Worm (Caenorhabditis elegans) whole organism, L4 larva: ENCODE data around the gene D1022.5.

ENCODE experiments used
- F10B5.3 ChIP-seq: sonication (generic microtip); optimal IDR thresholded peaks from 2 replicates; lab custom pipeline; 2016; ENCODE audit warnings: mild to moderate bottlenecking, missing genetic modification characterization, missing compliant biosample characterization
- F26F4.8 ChIP-seq: fragments of 200-800 bp; sonication (Bioruptor generic); conservative IDR thresholded peaks from 2 replicates; pipeline ENCODE4 v1.3.6; 2022; ENCODE audit warnings: missing genetic modification characterization, missing compliant biosample characterization
- ZK546.5 ChIP-seq, 2 experiments: sonication (generic microtip); optimal IDR thresholded peaks; 2 replicates each; lab custom pipeline; 2017; ENCODE audit warnings: missing biosample characterization in 2 of 2, missing genetic modification characterization in 2 of 2
- aha-1 ChIP-seq: fragments of 150-350 bp; peaks from one replicate; lab custom pipeline; 2014; ENCODE audit warnings: missing biosample characterization, missing genetic modification characterization
- ama-1 ChIP-seq: fragments of 150-350 bp; optimal IDR thresholded peaks from 2 replicates; lab custom pipeline; 2014; ENCODE audit warnings: inconsistent platforms, mixed read lengths
- attf-4 ChIP-seq: sonication (generic microtip); optimal IDR thresholded peaks from 3 replicates; lab custom pipeline; 2017; ENCODE audit warnings: missing biosample characterization, missing genetic modification characterization
- daf-12 ChIP-seq: fragments of 150-350 bp; optimal IDR thresholded peaks from 2 replicates; lab custom pipeline; 2014; ENCODE audit warnings: missing biosample characterization, missing genetic modification reagents, missing genetic modification characterization
- dmd-6 ChIP-seq: fragments of 200-800 bp; sonication (Bioruptor generic); IDR thresholded peaks from 2 replicates; pipeline ENCODE4 v1.3.6; 2022; ENCODE audit warnings: missing genetic modification reagents, missing genetic modification characterization, missing compliant biosample characterization
- duxl-1 ChIP-seq: sonication (generic microtip); optimal IDR thresholded peaks from 2 replicates; lab custom pipeline; 2016; ENCODE audit warnings: mild to moderate bottlenecking, missing genetic modification characterization, moderate library complexity, missing compliant biosample characterization; ENCODE audit not compliant: poor library complexity
- fkh-10 ChIP-seq: fragments of 150-350 bp; optimal IDR thresholded peaks from 2 replicates; lab custom pipeline; 2014; ENCODE audit warnings: missing biosample characterization, missing genetic modification reagents, missing genetic modification characterization
- gei-8 ChIP-seq: fragments of 200-800 bp; sonication (Bioruptor generic); optimal IDR thresholded peaks from 2 replicates; lab custom pipeline; 2018; ENCODE audit warnings: mild to moderate bottlenecking, missing genetic modification characterization, missing compliant biosample characterization
- hlh-11 ChIP-seq: fragments of 200-800 bp; sonication (Bioruptor generic); optimal IDR thresholded peaks from 2 replicates; lab custom pipeline; 2018; ENCODE audit warnings: mild to moderate bottlenecking, missing genetic modification characterization, missing compliant biosample characterization
- hlh-30 ChIP-seq: sonication (generic microtip); optimal IDR thresholded peaks from 2 replicates; lab custom pipeline; 2017; ENCODE audit warnings: antibody characterized with exemption, mild to moderate bottlenecking, missing genetic modification characterization, missing compliant biosample characterization; ENCODE audit not compliant: insufficient read depth
- lim-7 ChIP-seq: fragments of 200-800 bp; sonication (Bioruptor generic); IDR thresholded peaks from 2 replicates; pipeline ENCODE4 v1.3.6; 2022; ENCODE audit warnings: missing genetic modification characterization, missing compliant biosample characterization
- lin-1 ChIP-seq: fragments of 200-800 bp; sonication (Bioruptor generic); IDR thresholded peaks from 2 replicates; pipeline ENCODE4 v1.3.6; 2022; ENCODE audit warnings: missing genetic modification reagents, missing genetic modification characterization, missing compliant biosample characterization
- lin-15B ChIP-seq: fragments of 150-350 bp; sonication (generic microtip); optimal IDR thresholded peaks from 3 replicates; lab custom pipeline; 2014; ENCODE audit warnings: missing biosample characterization, missing genetic modification characterization
- lsy-2 ChIP-seq, 2 experiments: fragments of 150-350 bp in 1 of 2; sonication (generic microtip) in 1 of 2; optimal IDR thresholded peaks; 2 replicates each; lab custom pipeline; 2014 to 2017; ENCODE audit warnings: missing biosample characterization in 2 of 2, missing genetic modification characterization in 2 of 2
- mdt-29 ChIP-seq: fragments of 200-800 bp; sonication (Bioruptor generic); IDR thresholded peaks from 2 replicates; pipeline ENCODE4 v1.3.6; 2022; ENCODE audit warnings: missing genetic modification reagents, missing genetic modification characterization, missing compliant biosample characterization
- mep-1 ChIP-seq: fragments of 150-350 bp; sonication (generic microtip); optimal IDR thresholded peaks from 3 replicates; lab custom pipeline; 2014; ENCODE audit warnings: missing biosample characterization, missing genetic modification characterization
- nhr-10 ChIP-seq: fragments of 150-350 bp; optimal IDR thresholded peaks from 2 replicates; lab custom pipeline; 2014; ENCODE audit warnings: missing biosample characterization, missing genetic modification characterization
- nhr-102 ChIP-seq: sonication (generic microtip); optimal IDR thresholded peaks from 2 replicates; lab custom pipeline; 2016; ENCODE audit warnings: mild to moderate bottlenecking, missing genetic modification characterization, moderate library complexity, missing compliant biosample characterization
- nhr-111 ChIP-seq: fragments of 200-800 bp; sonication (Bioruptor generic); optimal IDR thresholded peaks from 2 replicates; lab custom pipeline; 2018; ENCODE audit warnings: mild to moderate bottlenecking, missing genetic modification characterization, missing compliant biosample characterization
- nhr-237 ChIP-seq: sonication (generic microtip); optimal IDR thresholded peaks from 2 replicates; lab custom pipeline; 2017; ENCODE audit warnings: missing biosample characterization, missing genetic modification characterization
- nhr-28 ChIP-seq: fragments of 150-350 bp; optimal IDR thresholded peaks from 2 replicates; lab custom pipeline; 2014; ENCODE audit warnings: missing biosample characterization, missing genetic modification characterization
- nhr-41 ChIP-seq: fragments of 200-800 bp; sonication (Bioruptor generic); IDR thresholded peaks from 2 replicates; pipeline ENCODE4 v1.3.6; 2022; ENCODE audit warnings: missing genetic modification reagents, missing genetic modification characterization, missing compliant biosample characterization
- php-3 ChIP-seq: fragments of 200-800 bp; sonication (Bioruptor generic); IDR thresholded peaks from 2 replicates; pipeline ENCODE4 v1.3.6; 2022; ENCODE audit warnings: missing genetic modification reagents, missing genetic modification characterization, missing compliant biosample characterization
- pqm-1 ChIP-seq: sonication (generic microtip); optimal IDR thresholded peaks from 2 replicates; lab custom pipeline; 2017; ENCODE audit warnings: missing biosample characterization, missing genetic modification characterization
- rbr-2 ChIP-seq: sonication (generic microtip); optimal IDR thresholded peaks from 2 replicates; lab custom pipeline; 2016; ENCODE audit warnings: missing genotype, missing genetic modification characterization, missing compliant biosample characterization
- saeg-2 ChIP-seq: fragments of 200-800 bp; sonication (Bioruptor generic); IDR thresholded peaks from 2 replicates; pipeline ENCODE4 v1.3.6; 2022; ENCODE audit warnings: missing genetic modification reagents, missing genetic modification characterization, missing compliant biosample characterization
- snpc-1.2 ChIP-seq: fragments of 200-800 bp; sonication (Bioruptor generic); IDR thresholded peaks from 2 replicates; pipeline ENCODE4 v1.3.6; 2022; ENCODE audit warnings: missing genetic modification reagents, missing genetic modification characterization, missing compliant biosample characterization
- spr-1 ChIP-seq: sonication (generic microtip); optimal IDR thresholded peaks from 2 replicates; lab custom pipeline; 2016; ENCODE audit warnings: mild to moderate bottlenecking, missing genetic modification characterization, missing compliant biosample characterization
- unc-62 ChIP-seq, 3 experiments: fragments of 150-350 bp in 1 of 3; sonication (generic microtip); optimal IDR thresholded peaks in 2 of 3; peaks in 1 of 3; 1 replicate in 1 of 3; 2 replicates in 2 of 3; lab custom pipeline; 2014 to 2017; ENCODE audit warnings: missing biosample characterization in 3 of 3, missing genetic modification characterization in 3 of 3, missing genetic modification reagents in 3 of 3, missing genotype in 1 of 3
- zfp-2 ChIP-seq: sonication (generic microtip); optimal IDR thresholded peaks from 2 replicates; lab custom pipeline; 2016; ENCODE audit warnings: mild to moderate bottlenecking, missing genetic modification characterization, missing compliant biosample characterization
- zfp-3 ChIP-seq: fragments of 200-800 bp; sonication (Bioruptor generic); conservative IDR thresholded peaks from 2 replicates; pipeline ENCODE4 v1.3.6; 2022; ENCODE audit warnings: missing genetic modification reagents, missing genetic modification characterization, missing compliant biosample characterization
- zip-2 ChIP-seq: fragments of 150-350 bp; optimal IDR thresholded peaks from 2 replicates; lab custom pipeline; 2014; ENCODE audit warnings: missing biosample characterization, missing genetic modification characterization
- ztf-11 ChIP-seq: fragments of 150-350 bp; optimal IDR thresholded peaks from 2 replicates; lab custom pipeline; 2014; ENCODE audit warnings: missing biosample characterization, missing genetic modification characterization
- ztf-7 ChIP-seq: fragments of 150-350 bp; optimal IDR thresholded peaks from 2 replicates; lab custom pipeline; 2014; ENCODE audit warnings: missing biosample characterization, missing genetic modification characterization

Gene D1022.5

ce11 chrII:7458706-7459105 lies at the start of gene D1022.5:
Gene D1022.5 (minus strand): TSS chrII:7458806.
- TF ChIP-seq hlh-11 (no peak), nhr-102 (tag; lab: Kevin White, UChicago) (peak; percentile 54)

- no peak for TF ChIP-seq duxl-1
- no peak for TF ChIP-seq saeg-2
- no peak for TF ChIP-seq ztf-7
- TF ChIP-seq nhr-41 (GFP tag; lab: Robert Waterston, UW): no peak
- no peak for TF ChIP-seq zfp-3
- no peak for TF ChIP-seq ztf-11
Measured at ce11 chrII:7505005-7505404, 46.4 kb upstream of the D1022.5 start, which contains the start of gene C28F5.1. Gene C28F5.1 (plus strand): TSS chrII:7505305.

- TF ChIP-seq nhr-111 (GFP tag; lab: Kevin White, UChicago): no peak
- no peak for TF ChIP-seq zfp-2 (tag; lab: Kevin White, UChicago)
- no peak for TF ChIP-seq zip-2
- TF ChIP-seq lsy-2 (tag; optimal IDR thresholded peaks at IDR 0.05; lab: Kevin White, UChicago): no peak
- TF ChIP-seq fkh-10 (GFP tag; lab: Kevin White, UChicago): no peak
- TF ChIP-seq mep-1 (tag; lab: Kevin White, UChicago): no peak
- TF ChIP-seq F10B5.3 (tag; lab: Kevin White, UChicago): no peak
Measured at ce11 chrII:7499390-7499789, 40.8 kb upstream of the D1022.5 start, which contains the start of gene srab-14. Gene srab-14 (minus strand): TSS chrII:7499490.

- TF ChIP-seq dmd-6 (GFP tag; lab: Robert Waterston, UW) (no peak), spr-1 (tag; lab: Kevin White, UChicago) (no peak), lim-7 (GFP tag; lab: Robert Waterston, UW) (no peak), rbr-2 (tag; lab: Kevin White, UChicago) (no peak), hlh-30 (tag; lab: Kevin White, UChicago) (peak; percentile 42), ZK546.5 (tag; optimal IDR thresholded peaks at IDR 0.05; lab: Kevin White, UChicago) (no peak), attf-4 (tag; lab: Kevin White, UChicago) (no peak), gei-8 (GFP tag; lab: Kevin White, UChicago) (no peak), snpc-1.2 (GFP tag; lab: Robert Waterston, UW) (no peak), lin-15B (no peak), fkh-10 (GFP tag; lab: Kevin White, UChicago) (no peak), nhr-237 (tag; lab: Kevin White, UChicago) (no peak), mep-1 (tag; lab: Kevin White, UChicago) (no peak), lin-1 (GFP tag; lab: Robert Waterston, UW) (no peak), daf-12 (tag; lab: Kevin White, UChicago) (no peak), ama-1 (lab: Kevin White, UChicago) (no peak), saeg-2 (no peak), unc-62 (GFP tag; optimal IDR thresholded peaks at IDR 0.05 in 1 of 2; lab: Kevin White, UChicago) (peak in 1 of 2 experiments; percentile 85), unc-62 (tag; optimal IDR thresholded peaks at IDR 0.05; lab: Kevin White, UChicago) (no peak)
Measured at ce11 chrII:7496070-7496469, 37.5 kb upstream of the D1022.5 start, which contains the start of gene spi-1. Gene spi-1 (plus strand): TSS chrII:7496247.

- TF ChIP-seq nhr-28 (tag; lab: Kevin White, UChicago): peak; percentile 42
- TF ChIP-seq mdt-29 (GFP tag; lab: Robert Waterston, UW): no peak
- no peak for TF ChIP-seq aha-1 (tag; lab: Kevin White, UChicago)
- no peak for TF ChIP-seq php-3
- TF ChIP-seq pqm-1 (tag; lab: Kevin White, UChicago): peak; percentile 63
- no peak for TF ChIP-seq nhr-10 (tag; lab: Kevin White, UChicago)
- no peak for TF ChIP-seq F26F4.8 (GFP tag; lab: Robert Waterston, UW)
Measured at ce11 chrII:7494155-7494554, 35.5 kb upstream of the D1022.5 start, which contains the start of gene R10H1.1. Gene R10H1.1 (plus strand): TSS chrII:7494455.
